Worm (Caenorhabditis elegans) whole organism, late embryonic: ENCODE results near the gene K03H1.12.

ENCODE experiments used
- C08G9.2 ChIP-seq: sonication (generic microtip); optimal IDR thresholded peaks from 2 replicates; lab custom pipeline; 2016; ENCODE audit warnings: mild to moderate bottlenecking, missing genetic modification characterization, moderate library complexity, missing compliant biosample characterization
- K02D7.2 ChIP-seq: sonication (generic microtip); optimal IDR thresholded peaks from 2 replicates; lab custom pipeline; 2017; ENCODE audit warnings: mild to moderate bottlenecking, missing genetic modification characterization, missing compliant biosample characterization
- T23F11.4 ChIP-seq: fragments of 200-800 bp; sonication (Bioruptor generic); optimal IDR thresholded peaks from 2 replicates; lab custom pipeline; 2018; ENCODE audit warnings: mild to moderate bottlenecking, missing genetic modification characterization, missing compliant biosample characterization
- Y22D7AL.16 ChIP-seq: sonication (generic microtip); optimal IDR thresholded peaks from 2 replicates; lab custom pipeline; 2016; ENCODE audit warnings: missing genetic modification characterization, missing compliant biosample characterization
- ahr-1 ChIP-seq: sonication (generic microtip); optimal IDR thresholded peaks from 2 replicates; lab custom pipeline; 2016; ENCODE audit warnings: missing genetic modification characterization, missing compliant biosample characterization
- ama-1 ChIP-seq: fragments of 150-350 bp; optimal IDR thresholded peaks from 2 replicates; lab custom pipeline; 2014
- ceh-18 ChIP-seq: sonication (generic microtip); optimal IDR thresholded peaks from 2 replicates; lab custom pipeline; 2016; ENCODE audit warnings: missing genetic modification characterization, missing compliant biosample characterization
- ceh-19 ChIP-seq: fragments of 200-800 bp; sonication (Bioruptor generic); optimal IDR thresholded peaks from 2 replicates; lab custom pipeline; 2018; ENCODE audit warnings: mild to moderate bottlenecking, missing genetic modification characterization, missing compliant biosample characterization
- ceh-2 ChIP-seq: sonication (generic microtip); optimal IDR thresholded peaks from 2 replicates; lab custom pipeline; 2016; ENCODE audit warnings: missing genotype, missing genetic modification characterization, missing compliant biosample characterization
- ceh-22 ChIP-seq: sonication (generic microtip); optimal IDR thresholded peaks from 2 replicates; lab custom pipeline; 2017; ENCODE audit warnings: missing biosample characterization, missing genetic modification characterization
- ceh-34 ChIP-seq: sonication (generic microtip); optimal IDR thresholded peaks from 2 replicates; lab custom pipeline; 2016; ENCODE audit warnings: mild to moderate bottlenecking, missing genetic modification characterization, missing compliant biosample characterization
- ceh-45 ChIP-seq: fragments of 200-800 bp; sonication (Bioruptor generic); IDR thresholded peaks from 2 replicates; pipeline ENCODE4 v1.3.6; 2022; ENCODE audit warnings: missing genetic modification reagents, missing genetic modification characterization, missing compliant biosample characterization
- ceh-48 ChIP-seq: sonication (generic microtip); optimal IDR thresholded peaks from 2 replicates; lab custom pipeline; 2016; ENCODE audit warnings: missing genetic modification characterization, inconsistent platforms, missing compliant biosample characterization
- ceh-6 ChIP-seq: fragments of 200-800 bp; sonication (Bioruptor generic); optimal IDR thresholded peaks from 2 replicates; lab custom pipeline; 2018; ENCODE audit warnings: mild to moderate bottlenecking, missing genetic modification characterization, missing compliant biosample characterization
- che-1 ChIP-seq: sonication (generic microtip); optimal IDR thresholded peaks from 2 replicates; lab custom pipeline; 2016; ENCODE audit warnings: mild to moderate bottlenecking, missing genetic modification characterization, missing compliant biosample characterization
- dmd-4 ChIP-seq: sonication (generic microtip); optimal IDR thresholded peaks from 2 replicates; lab custom pipeline; 2016; ENCODE audit warnings: borderline replicate concordance, missing genetic modification characterization, missing compliant biosample characterization
- dve-1 ChIP-seq: sonication (generic microtip); optimal IDR thresholded peaks from 2 replicates; lab custom pipeline; 2017; ENCODE audit warnings: antibody characterized with exemption, mild to moderate bottlenecking, missing genetic modification characterization, missing compliant biosample characterization
- elt-2 ChIP-seq: sonication (generic microtip); optimal IDR thresholded peaks from 2 replicates; lab custom pipeline; 2016; ENCODE audit warnings: missing genetic modification reagents, missing genetic modification characterization, missing compliant biosample characterization
- elt-4 ChIP-seq: sonication (generic microtip); optimal IDR thresholded peaks from 2 replicates; lab custom pipeline; 2016; ENCODE audit warnings: missing genetic modification characterization, missing compliant biosample characterization
- eyg-1 ChIP-seq: sonication (generic microtip); optimal IDR thresholded peaks from 2 replicates; lab custom pipeline; 2016; ENCODE audit warnings: missing genotype, missing genetic modification characterization, missing compliant biosample characterization
- fax-1 ChIP-seq: sonication (generic microtip); optimal IDR thresholded peaks from 2 replicates; lab custom pipeline; 2016; ENCODE audit warnings: missing genotype, missing genetic modification characterization, missing compliant biosample characterization
- fkh-10 ChIP-seq: fragments of 150-350 bp; optimal IDR thresholded peaks from 2 replicates; lab custom pipeline; 2014; ENCODE audit warnings: missing biosample characterization, missing genetic modification reagents, missing genetic modification characterization
- hlh-13 ChIP-seq: fragments of 200-800 bp; sonication (Bioruptor generic); optimal IDR thresholded peaks from 2 replicates; lab custom pipeline; 2018; ENCODE audit warnings: mild to moderate bottlenecking, missing genetic modification characterization, missing compliant biosample characterization
- hlh-30 ChIP-seq: sonication (generic microtip); optimal IDR thresholded peaks from 2 replicates; lab custom pipeline; 2017; ENCODE audit warnings: antibody characterized with exemption, missing genetic modification characterization, missing compliant biosample characterization; ENCODE audit not compliant: insufficient read depth
- hlh-8 ChIP-seq: sonication (generic microtip); optimal IDR thresholded peaks from 2 replicates; lab custom pipeline; 2016; ENCODE audit warnings: missing genotype, missing genetic modification characterization, missing compliant biosample characterization
- lim-6 ChIP-seq: sonication (generic microtip); optimal IDR thresholded peaks from 2 replicates; lab custom pipeline; 2016; ENCODE audit warnings: missing genetic modification characterization, missing compliant biosample characterization
- madf-2 ChIP-seq: sonication (generic microtip); optimal IDR thresholded peaks from 2 replicates; lab custom pipeline; 2017; ENCODE audit warnings: missing genetic modification characterization, missing compliant biosample characterization
- nfya-1 ChIP-seq: sonication (generic microtip); optimal IDR thresholded peaks from 2 replicates; lab custom pipeline; 2017; ENCODE audit warnings: missing genetic modification characterization, mild to moderate bottlenecking, missing compliant biosample characterization, antibody characterized with exemption, moderate library complexity
- npax-4 ChIP-seq: sonication (generic microtip); optimal IDR thresholded peaks from 2 replicates; lab custom pipeline; 2016; ENCODE audit warnings: missing genetic modification characterization, missing compliant biosample characterization
- odd-2 ChIP-seq: sonication (generic microtip); optimal IDR thresholded peaks from 2 replicates; lab custom pipeline; 2017; ENCODE audit warnings: antibody characterized with exemption, mild to moderate bottlenecking, missing genetic modification characterization, missing compliant biosample characterization
- pat-9 ChIP-seq: fragments of 200-800 bp; sonication (Bioruptor generic); optimal IDR thresholded peaks from 2 replicates; lab custom pipeline; 2018; ENCODE audit warnings: mild to moderate bottlenecking, missing genetic modification characterization, moderate library complexity, missing compliant biosample characterization
- pax-1 ChIP-seq: fragments of 150-350 bp; optimal IDR thresholded peaks from 2 replicates; lab custom pipeline; 2014; ENCODE audit warnings: missing biosample characterization, missing genetic modification characterization
- pqm-1 ChIP-seq: sonication (generic microtip); optimal IDR thresholded peaks from 2 replicates; lab custom pipeline; 2016; ENCODE audit warnings: missing genetic modification characterization, missing compliant biosample characterization
- pros-1 ChIP-seq: fragments of 150-350 bp; optimal IDR thresholded peaks from 2 replicates; lab custom pipeline; 2014; ENCODE audit warnings: missing biosample characterization, missing genetic modification reagents, missing genetic modification characterization
- ref-2 ChIP-seq: sonication (generic microtip); optimal IDR thresholded peaks from 2 replicates; lab custom pipeline; 2016; ENCODE audit warnings: missing genetic modification characterization, missing compliant biosample characterization
- rnt-1 ChIP-seq: sonication (generic microtip); optimal IDR thresholded peaks from 2 replicates; lab custom pipeline; 2016; ENCODE audit warnings: missing genetic modification characterization, missing compliant biosample characterization
- sdc-2 ChIP-seq: sonication (generic microtip); optimal IDR thresholded peaks from 2 replicates; lab custom pipeline; 2016; ENCODE audit warnings: missing genotype, missing genetic modification characterization, missing compliant biosample characterization
- sox-2 ChIP-seq: fragments of 200-800 bp; sonication (Bioruptor generic); IDR thresholded peaks from 2 replicates; pipeline ENCODE4 v1.3.6; 2022; ENCODE audit warnings: missing genetic modification reagents, missing genetic modification characterization, missing compliant biosample characterization
- sox-4 ChIP-seq: sonication (generic microtip); optimal IDR thresholded peaks from 2 replicates; lab custom pipeline; 2017; ENCODE audit warnings: mild to moderate bottlenecking, missing genetic modification characterization, inconsistent platforms, missing compliant biosample characterization
- syd-9 ChIP-seq: sonication (generic microtip); optimal IDR thresholded peaks from 2 replicates; lab custom pipeline; 2016; ENCODE audit warnings: mild to moderate bottlenecking, missing genetic modification characterization, moderate library complexity, missing compliant biosample characterization
- tbx-2 ChIP-seq: sonication (generic microtip); optimal IDR thresholded peaks from 2 replicates; lab custom pipeline; 2016; ENCODE audit warnings: missing genetic modification characterization, missing compliant biosample characterization
- unc-55 ChIP-seq: sonication (generic microtip); optimal IDR thresholded peaks from 2 replicates; lab custom pipeline; 2017; ENCODE audit warnings: missing biosample characterization, missing genetic modification reagents, missing genetic modification characterization
- ztf-16 ChIP-seq: sonication (generic microtip); optimal IDR thresholded peaks from 2 replicates; lab custom pipeline; 2017; ENCODE audit warnings: missing genetic modification characterization, missing compliant biosample characterization

The K03H1.12 gene

DNA sequence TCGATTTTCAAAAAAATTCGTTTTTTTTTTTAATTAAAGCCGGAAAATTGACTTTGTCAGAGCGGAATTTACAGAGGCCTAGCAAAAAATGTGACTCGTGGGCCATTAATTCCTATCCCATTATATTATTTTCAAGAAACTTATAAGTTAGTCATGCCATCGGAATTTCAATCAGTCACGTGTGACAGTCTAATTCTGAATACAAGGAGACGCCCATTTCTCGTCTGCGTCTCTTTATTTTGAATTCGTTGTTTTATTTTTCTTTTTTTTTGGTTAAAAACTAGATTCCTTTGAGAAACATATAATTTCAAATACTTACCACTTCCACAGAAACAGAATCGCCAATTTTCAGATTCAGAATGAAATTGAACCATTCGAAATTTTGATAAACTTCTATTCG is 32.7 kb upstream of the K03H1.12 start:
- TF ChIP-seq ceh-6 (GFP tag; lab: Kevin White, UChicago) (no peak), eyg-1 (tag; lab: Kevin White, UChicago) (no peak), K02D7.2 (tag; lab: Kevin White, UChicago) (no peak), ceh-18 (tag; lab: Kevin White, UChicago) (no peak), fax-1 (tag; lab: Kevin White, UChicago) (no peak), dve-1 (tag; lab: Kevin White, UChicago) (no peak), ceh-34 (tag; lab: Kevin White, UChicago) (no peak), sdc-2 (tag; lab: Kevin White, UChicago) (no peak), unc-55 (GFP tag; lab: Kevin White, UChicago) (no peak), sox-4 (tag; lab: Kevin White, UChicago) (no peak), dmd-4 (tag; lab: Kevin White, UChicago) (no peak), ref-2 (no peak), pax-1 (tag; lab: Kevin White, UChicago) (no peak), elt-4 (tag; lab: Kevin White, UChicago) (no peak), ceh-2 (tag; lab: Kevin White, UChicago) (no peak), rnt-1 (tag; lab: Kevin White, UChicago) (no peak), ceh-22 (tag; lab: Kevin White, UChicago) (no peak), npax-4 (tag; lab: Kevin White, UChicago) (no peak), ahr-1 (tag; lab: Kevin White, UChicago) (no peak)

DNA sequence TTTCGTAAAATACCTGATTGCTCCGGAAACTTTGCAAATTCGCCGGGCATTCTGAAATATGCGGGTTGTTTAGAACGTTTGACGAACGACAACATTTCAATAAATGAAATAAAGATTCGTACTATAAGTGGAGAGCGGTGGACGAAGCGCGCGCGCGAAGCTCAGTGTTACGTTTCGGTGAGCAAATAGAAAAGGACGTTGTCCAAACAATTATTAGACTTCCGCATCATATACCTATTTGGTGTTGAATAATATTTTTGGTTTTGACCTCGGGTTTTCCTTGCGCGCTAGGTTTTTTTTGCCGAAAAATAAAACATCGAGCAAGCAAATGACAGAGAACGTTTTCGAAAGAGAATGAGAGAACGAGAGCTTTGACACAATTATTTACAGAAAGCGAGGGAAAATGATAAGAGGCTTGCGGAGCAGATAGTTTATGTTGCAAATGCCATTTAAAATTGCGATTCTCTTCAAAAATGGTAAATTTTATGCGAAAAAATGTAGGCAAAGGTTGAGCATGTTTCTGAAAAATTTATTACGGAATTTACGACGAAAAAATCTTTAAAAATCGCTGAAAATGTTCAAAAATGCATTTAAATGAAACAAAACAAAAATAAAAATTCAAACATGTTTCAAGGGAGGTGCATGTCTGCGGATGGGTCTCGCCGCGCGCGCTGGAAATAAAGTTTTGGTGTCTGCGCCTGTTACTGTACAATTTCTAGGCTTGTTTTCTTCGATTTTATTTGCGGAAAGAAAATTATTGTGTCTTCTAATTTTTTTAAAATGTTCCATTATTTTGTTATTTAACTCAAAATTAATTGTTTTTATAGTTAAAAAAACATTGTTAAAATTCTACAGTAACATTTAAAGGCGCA is 30.6 kb upstream of the K03H1.12 start, which contains the start of the genes cyld-1 and F40F12.9:
TSS of gene cyld-1 (minus strand) at position 51 of the 872 bp plus-strand sequence.
TSS of gene F40F12.9 (plus strand) at position 721 of the 872 bp plus-strand sequence.
- TF ChIP-seq ztf-16 (tag; lab: Kevin White, UChicago): no peak
- TF ChIP-seq ahr-1 (tag; lab: Kevin White, UChicago): no peak
- no peak for TF ChIP-seq Y22D7AL.16 (tag; lab: Kevin White, UChicago)
- no peak for TF ChIP-seq ama-1 (lab: Kevin White, UChicago)
- TF ChIP-seq hlh-13 (GFP tag; lab: Kevin White, UChicago): no peak
- no peak for TF ChIP-seq syd-9 (tag; lab: Kevin White, UChicago)
- no peak for TF ChIP-seq ceh-48 (tag; lab: Kevin White, UChicago)
- no peak for TF ChIP-seq fax-1 (tag; lab: Kevin White, UChicago)
- no peak for TF ChIP-seq K02D7.2 (tag; lab: Kevin White, UChicago)
- TF ChIP-seq tbx-2 (tag; lab: Kevin White, UChicago): no peak
- no peak for TF ChIP-seq pros-1 (tag; lab: Kevin White, UChicago)
- no peak for TF ChIP-seq odd-2 (tag; lab: Kevin White, UChicago)
- TF ChIP-seq ceh-22 (tag; lab: Kevin White, UChicago): no peak
- TF ChIP-seq pqm-1 (tag; lab: Kevin White, UChicago): no peak
- TF ChIP-seq pat-9 (tag; lab: Kevin White, UChicago): no peak
- TF ChIP-seq hlh-30 (tag; lab: Kevin White, UChicago): no peak
- TF ChIP-seq madf-2: no peak
- no peak for TF ChIP-seq ceh-19 (GFP tag; lab: Kevin White, UChicago)
- no peak for TF ChIP-seq fkh-10
- TF ChIP-seq T23F11.4 (GFP tag; lab: Kevin White, UChicago): no peak

DNA sequence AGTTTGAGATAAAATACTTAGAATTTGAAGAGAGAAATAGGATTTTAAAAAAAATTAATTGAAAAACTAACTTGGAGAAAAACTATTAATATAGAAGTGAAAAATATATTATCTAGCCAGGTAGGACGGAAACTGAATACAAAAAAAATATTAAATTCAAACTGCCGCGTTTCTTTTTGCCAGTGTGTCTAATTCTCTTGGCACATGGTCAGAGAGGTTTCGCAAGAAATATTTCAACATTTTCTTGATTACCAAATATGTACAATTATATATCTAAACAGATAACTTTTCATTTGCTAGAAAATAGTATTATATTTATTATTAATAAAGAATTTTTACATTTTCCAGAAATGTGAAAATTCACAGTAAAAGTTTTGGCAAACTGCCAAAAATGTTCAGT is 28.9 kb upstream of the K03H1.12 start:
- TF ChIP-seq fax-1 (tag; lab: Kevin White, UChicago): no peak
- no peak for TF ChIP-seq ceh-2 (tag; lab: Kevin White, UChicago)
- no peak for TF ChIP-seq hlh-8 (tag; lab: Kevin White, UChicago)
- no peak for TF ChIP-seq nfya-1 (tag; lab: Kevin White, UChicago)
- TF ChIP-seq che-1: no peak
- no peak for TF ChIP-seq C08G9.2
- no peak for TF ChIP-seq lim-6 (tag; lab: Kevin White, UChicago)
- no peak for TF ChIP-seq ahr-1 (tag; lab: Kevin White, UChicago)
- TF ChIP-seq pros-1 (tag; lab: Kevin White, UChicago): no peak
- no peak for TF ChIP-seq elt-2 (tag; lab: Kevin White, UChicago)
- no peak for TF ChIP-seq sox-2 (GFP tag; lab: Robert Waterston, UW)
- TF ChIP-seq T23F11.4 (GFP tag; lab: Kevin White, UChicago): no peak
- no peak for TF ChIP-seq ceh-45 (GFP tag; lab: Robert Waterston, UW)
- no peak for TF ChIP-seq madf-2
